Worm (Caenorhabditis elegans): ENCODE data around the gene F58A4.1.
A peak's percentile ranks its signal among the peaks of the same experiment; 100 is the strongest.

The F58A4.1 gene

ce11 chrIII:9629855-9630254 is 31.6 kb downstream of the F58A4.1 start, which contains the start of gene rpac-19:
Gene rpac-19, minus strand, starts transcription at chrIII:9629885.
- no peak for TF ChIP-seq peb-1 (tag; optimal IDR thresholded peaks at IDR 0.05)
- TF ChIP-seq snpc-4 (tag; optimal IDR thresholded peaks at IDR 0.05): no peak
- peak; percentile 58 for TF ChIP-seq nhr-25 (tag; optimal IDR thresholded peaks at IDR 0.05)
- TF ChIP-seq ceh-16 (tag; optimal IDR thresholded peaks at IDR 0.05): no peak
- TF ChIP-seq nhr-77 (tag; optimal IDR thresholded peaks at IDR 0.05): no peak
- no peak for TF ChIP-seq nhr-10 (tag; optimal IDR thresholded peaks at IDR 0.05)
- TF ChIP-seq unc-55 (GFP tag; optimal IDR thresholded peaks at IDR 0.05): peak; percentile 57
- TF ChIP-seq elt-1 (tag; optimal IDR thresholded peaks at IDR 0.05): no peak
- no peak for TF ChIP-seq zag-1 (tag; optimal IDR thresholded peaks at IDR 0.05)
- TF ChIP-seq mbf-1 (tag; optimal IDR thresholded peaks at IDR 0.05): no peak
- no peak for TF ChIP-seq mab-5 (tag; optimal IDR thresholded peaks at IDR 0.05)
- no peak for TF ChIP-seq nhr-6 (tag; optimal IDR thresholded peaks at IDR 0.05)
- no peak for TF ChIP-seq aly-2 (tag; optimal IDR thresholded peaks at IDR 0.05)
- TF ChIP-seq unc-39 (tag; optimal IDR thresholded peaks at IDR 0.05): no peak
- TF ChIP-seq blmp-1 (tag; optimal IDR thresholded peaks at IDR 0.05; ENCODE audit: insufficient read depth): no peak
- TF ChIP-seq Y55F3AM.14 (GFP tag; optimal IDR thresholded peaks at IDR 0.05): peak; percentile 17
- no peak for TF ChIP-seq elt-3 (tag; optimal IDR thresholded peaks at IDR 0.05)
- TF ChIP-seq nhr-23 (tag; optimal IDR thresholded peaks at IDR 0.05): no peak
- no peak for TF ChIP-seq lin-39 (tag; optimal IDR thresholded peaks at IDR 0.05)
- TF ChIP-seq nhr-12 (tag; optimal IDR thresholded peaks at IDR 0.05): no peak
- TF ChIP-seq lin-13 (GFP tag; optimal IDR thresholded peaks at IDR 0.05): peak; percentile 72
- no peak for TF ChIP-seq nhr-11 (tag; optimal IDR thresholded peaks at IDR 0.05)
- TF ChIP-seq crh-2 (tag; optimal IDR thresholded peaks at IDR 0.05): peak; percentile 75
- peak; percentile 77 for TF ChIP-seq sem-4 (tag; optimal IDR thresholded peaks at IDR 0.05)
- peak; percentile 63 for TF ChIP-seq C34F6.9 (tag; optimal IDR thresholded peaks at IDR 0.05)
- TF ChIP-seq F13H6.1 (tag; optimal IDR thresholded peaks at IDR 0.05): peak; percentile 72
- peak; percentile 66 for TF ChIP-seq skn-1 (tag; optimal IDR thresholded peaks at IDR 0.05)
- TF ChIP-seq ztf-4 (tag; optimal IDR thresholded peaks at IDR 0.05): peak; percentile 55
- no peak for TF ChIP-seq lin-11 (tag; optimal IDR thresholded peaks at IDR 0.05)
- TF ChIP-seq mdl-1 (tag; optimal IDR thresholded peaks at IDR 0.05): no peak
- no peak for TF ChIP-seq R02D3.7 (tag; optimal IDR thresholded peaks at IDR 0.05)
- no peak for TF ChIP-seq unc-62 (GFP tag; optimal IDR thresholded peaks at IDR 0.05)
- no peak for TF ChIP-seq ZK546.5 (tag; optimal IDR thresholded peaks at IDR 0.05)
- TF ChIP-seq ceh-82 (tag; optimal IDR thresholded peaks at IDR 0.05): no peak
- peak in 1 of 2 experiments; percentile 76 for TF ChIP-seq lsy-2 (tag; optimal IDR thresholded peaks at IDR 0.05)
- TF ChIP-seq alr-1 (tag; optimal IDR thresholded peaks at IDR 0.05): no peak
- peak; percentile 80 for TF ChIP-seq gmeb-1 (tag; optimal IDR thresholded peaks at IDR 0.05)
- peak; percentile 64 for TF ChIP-seq ama-1 (optimal IDR thresholded peaks at IDR 0.05)
- no peak for TF ChIP-seq ztf-1 (GFP tag; conservative IDR thresholded peaks at IDR 0.05)
- peak; percentile 19 for TF ChIP-seq nhr-237 (tag; optimal IDR thresholded peaks at IDR 0.05)
- peak; percentile 69 for TF ChIP-seq sma-9 (GFP tag; optimal IDR thresholded peaks at IDR 0.05)
- TF ChIP-seq sma-9 (tag; optimal IDR thresholded peaks at IDR 0.05): no peak
- no peak for TF ChIP-seq nhr-21 (tag; optimal IDR thresholded peaks at IDR 0.05)
- no peak for TF ChIP-seq ztf-11 (tag; optimal IDR thresholded peaks at IDR 0.05)
- TF ChIP-seq egl-27 (tag; optimal IDR thresholded peaks at IDR 0.05): peak; percentile 6
- peak; percentile 35 for TF ChIP-seq nhr-129 (tag; optimal IDR thresholded peaks at IDR 0.05)
- no peak for TF ChIP-seq dmd-4 (tag; optimal IDR thresholded peaks at IDR 0.05)
- peak; percentile 4 for TF ChIP-seq fos-1 (tag; optimal IDR thresholded peaks at IDR 0.05)
- TF ChIP-seq sma-3 (GFP tag; optimal IDR thresholded peaks at IDR 0.05): peak; percentile 85

Data from whole organism, L2 larva.